Fruit fly (Drosophila melanogaster): ENCODE results near the gene pix.
A peak's percentile ranks its signal among the peaks of the same experiment; 100 is the strongest.

DNA sequence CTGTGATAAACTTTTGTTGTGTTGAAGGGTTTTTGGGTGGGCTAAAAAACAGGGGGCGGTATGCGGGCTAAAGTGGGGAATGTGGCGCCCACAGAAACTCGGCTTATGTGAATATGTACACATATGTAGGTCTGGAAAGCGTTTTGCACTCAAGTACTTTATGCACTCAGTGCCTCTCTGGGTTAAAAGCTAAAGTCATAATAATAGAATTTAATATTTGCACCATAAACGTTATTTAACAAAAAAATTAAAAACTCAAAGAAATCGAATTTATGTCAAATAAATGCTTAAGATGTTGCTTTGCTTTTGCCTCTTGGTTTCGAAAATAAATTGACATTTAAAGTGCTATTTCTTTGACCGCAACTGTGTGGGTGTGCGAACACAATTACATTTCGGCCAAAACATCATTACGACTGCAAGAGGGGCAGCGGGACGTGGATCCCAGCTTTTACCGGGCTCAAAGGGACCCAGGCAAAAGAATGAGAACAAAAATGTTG lies 50.1 kb downstream of the pix start:
- TF ChIP-seq CG17806 (tag; optimal IDR thresholded peaks at IDR 0.05), result no peak
- peak; percentile 48; the same call in 1 of the 2 replicates for TF ChIP-seq Ets98B (GFP tag; IDR thresholded peaks at IDR 0.05)
- no peak for TF ChIP-seq CG10348 (GFP tag; IDR thresholded peaks at IDR 0.05)
- no peak for TF ChIP-seq CG8159 (tag; optimal IDR thresholded peaks at IDR 0.05)
- no peak for TF ChIP-seq CG8301 (tag; optimal IDR thresholded peaks at IDR 0.05)

Data from whole organism, pupa.